Worm (Caenorhabditis elegans) whole organism, L1 larva: ENCODE measurements around the gene ndub-11.

ENCODE experiments used
- C04F5.9 ChIP-seq: sonication (generic microtip); optimal IDR thresholded peaks from 2 replicates; lab custom pipeline; 2016; ENCODE audit warnings: missing genetic modification characterization, missing compliant biosample characterization
- C16A3.4 ChIP-seq: fragments of 150-350 bp; optimal IDR thresholded peaks from 2 replicates; lab custom pipeline; 2014; ENCODE audit warnings: missing biosample characterization, missing genetic modification characterization
- F16B12.6 ChIP-seq: fragments of 150-350 bp; optimal IDR thresholded peaks from 2 replicates; lab custom pipeline; 2014; ENCODE audit warnings: missing biosample characterization, missing genetic modification characterization
- Y116A8C.19 ChIP-seq: sonication (generic microtip); optimal IDR thresholded peaks from 2 replicates; lab custom pipeline; 2016; ENCODE audit warnings: missing compliant biosample characterization, missing genetic modification characterization, borderline replicate concordance
- alr-1 ChIP-seq: fragments of 200-800 bp; sonication (Bioruptor generic); optimal IDR thresholded peaks from 2 replicates; lab custom pipeline; 2018; ENCODE audit warnings: borderline replicate concordance, mild to moderate bottlenecking, missing genetic modification characterization, missing compliant biosample characterization
- blmp-1 ChIP-seq: fragments of 150-350 bp; optimal IDR thresholded peaks from 2 replicates; lab custom pipeline; 2014; ENCODE audit warnings: missing biosample characterization, missing genetic modification characterization
- ceh-63 ChIP-seq: fragments of 200-800 bp; sonication (Bioruptor generic); optimal IDR thresholded peaks from 2 replicates; lab custom pipeline; 2018; ENCODE audit warnings: mild to moderate bottlenecking, missing genetic modification characterization, missing compliant biosample characterization
- ceh-8 ChIP-seq: fragments of 200-800 bp; sonication (Bioruptor generic); optimal IDR thresholded peaks from 2 replicates; lab custom pipeline; 2018; ENCODE audit warnings: mild to moderate bottlenecking, missing genetic modification characterization, moderate library complexity, missing compliant biosample characterization
- ceh-82 ChIP-seq, 3 experiments: fragments of 150-350 bp in 1 of 3; sonication (generic microtip) in 2 of 3; optimal IDR thresholded peaks; 2 replicates each; lab custom pipeline; 2014 to 2017; ENCODE audit warnings: missing biosample characterization in 3 of 3, missing genetic modification characterization in 3 of 3
- ceh-88 ChIP-seq: fragments of 200-800 bp; sonication (Bioruptor generic); IDR thresholded peaks from 2 replicates; pipeline ENCODE4 v1.3.6; 2022; ENCODE audit warnings: missing genetic modification characterization, missing compliant biosample characterization
- ces-1 ChIP-seq: fragments of 150-350 bp; optimal IDR thresholded peaks from 2 replicates; lab custom pipeline; 2014; ENCODE audit warnings: missing biosample characterization, missing genetic modification reagents, missing genetic modification characterization
- dpl-1 ChIP-seq, 3 experiments: fragments of 150-350 bp in 2 of 3; sonication (generic microtip) in 1 of 3; optimal IDR thresholded peaks; 2 replicates each; lab custom pipeline; 2014 to 2017; ENCODE audit warnings: missing biosample characterization in 3 of 3, missing genetic modification characterization in 3 of 3, missing genetic modification reagents in 3 of 3
- efl-1 ChIP-seq, 4 experiments: fragments of 150-350 bp; optimal IDR thresholded peaks in 3 of 4; peaks in 1 of 4; 1 replicate in 1 of 4; 2 replicates in 3 of 4; lab custom pipeline; 2014; ENCODE audit warnings: missing biosample characterization in 2 of 4, missing genetic modification characterization in 2 of 4, missing genetic modification reagents in 2 of 4
- efl-3 ChIP-seq: fragments of 200-800 bp; sonication (Bioruptor generic); optimal IDR thresholded peaks from 2 replicates; lab custom pipeline; 2018; ENCODE audit warnings: mild to moderate bottlenecking, missing genetic modification characterization, missing compliant biosample characterization
- elt-2 ChIP-seq: sonication (generic microtip); optimal IDR thresholded peaks from 2 replicates; lab custom pipeline; 2016; ENCODE audit warnings: missing genetic modification characterization, mild to moderate bottlenecking, inconsistent platforms, missing compliant biosample characterization, missing genetic modification reagents
- ets-5 ChIP-seq: fragments of 200-800 bp; sonication (Bioruptor generic); IDR thresholded peaks from 2 replicates; pipeline ENCODE4 v1.3.6; 2022; ENCODE audit warnings: missing genetic modification characterization, missing compliant biosample characterization
- fkh-4 ChIP-seq: sonication (generic microtip); optimal IDR thresholded peaks from 2 replicates; lab custom pipeline; 2016; ENCODE audit warnings: missing compliant biosample characterization, missing genetic modification characterization, borderline replicate concordance
- fos-1 ChIP-seq: fragments of 150-350 bp; optimal IDR thresholded peaks from 2 replicates; lab custom pipeline; 2014; ENCODE audit warnings: missing biosample characterization, missing genetic modification characterization
- hlh-17 ChIP-seq: fragments of 200-800 bp; sonication (Bioruptor generic); optimal IDR thresholded peaks from 2 replicates; lab custom pipeline; 2018; ENCODE audit warnings: missing genetic modification characterization, mild to moderate bottlenecking, missing compliant biosample characterization, moderate library complexity, borderline replicate concordance
- hlh-4 ChIP-seq: sonication (generic microtip); optimal IDR thresholded peaks from 2 replicates; lab custom pipeline; 2016; ENCODE audit warnings: mild to moderate bottlenecking, missing genetic modification characterization, missing compliant biosample characterization
- irx-1 ChIP-seq: sonication (generic microtip); optimal IDR thresholded peaks from 2 replicates; lab custom pipeline; 2016; ENCODE audit warnings: missing genetic modification characterization, missing compliant biosample characterization
- isw-1 ChIP-seq: fragments of 200-800 bp; sonication (Bioruptor generic); IDR thresholded peaks from 2 replicates; pipeline ENCODE4 v1.3.6; 2022; ENCODE audit warnings: missing genetic modification characterization, missing compliant biosample characterization
- lin-13 ChIP-seq: fragments of 150-350 bp; optimal IDR thresholded peaks from 2 replicates; lab custom pipeline; 2014; ENCODE audit warnings: missing biosample characterization, missing genetic modification reagents, missing genetic modification characterization
- lin-35 ChIP-seq, 2 experiments: fragments of 150-350 bp; optimal IDR thresholded peaks; 2 replicates each; lab custom pipeline; 2014; ENCODE audit warnings: missing biosample characterization in 2 of 2, missing genetic modification characterization in 2 of 2, missing genetic modification reagents in 2 of 2
- lin-39 ChIP-seq: fragments of 150-350 bp; optimal IDR thresholded peaks from 2 replicates; lab custom pipeline; 2014; ENCODE audit warnings: missing biosample characterization, missing genetic modification reagents, missing genetic modification characterization
- lir-3 ChIP-seq: sonication (generic microtip); optimal IDR thresholded peaks from 2 replicates; lab custom pipeline; 2016; ENCODE audit warnings: mild to moderate bottlenecking, missing genetic modification characterization, moderate library complexity, missing compliant biosample characterization; ENCODE audit not compliant: poor library complexity
- lsy-2 ChIP-seq, 2 experiments: fragments of 150-350 bp; optimal IDR thresholded peaks; 2 replicates each; lab custom pipeline; 2014; ENCODE audit warnings: missing biosample characterization in 2 of 2, missing genetic modification characterization in 2 of 2
- mdl-1 ChIP-seq, 2 experiments: fragments of 150-350 bp; optimal IDR thresholded peaks; 2 replicates each; lab custom pipeline; 2014 to 2017; ENCODE audit warnings: missing biosample characterization in 2 of 2, missing genetic modification characterization in 2 of 2, inconsistent platforms in 1 of 2
- mep-1 ChIP-seq: fragments of 150-350 bp; optimal IDR thresholded peaks from 2 replicates; lab custom pipeline; 2014; ENCODE audit warnings: missing biosample characterization, missing genetic modification characterization
- nhr-11 ChIP-seq: fragments of 150-350 bp; optimal IDR thresholded peaks from 2 replicates; lab custom pipeline; 2014; ENCODE audit warnings: missing biosample characterization, missing genetic modification characterization
- nhr-76 ChIP-seq: sonication (generic microtip); optimal IDR thresholded peaks from 2 replicates; lab custom pipeline; 2017; ENCODE audit warnings: missing biosample characterization, missing genetic modification characterization
- nhr-84 ChIP-seq: sonication (generic microtip); optimal IDR thresholded peaks from 2 replicates; lab custom pipeline; 2017; ENCODE audit warnings: missing biosample characterization, missing genetic modification characterization
- pag-3 ChIP-seq: sonication (generic microtip); optimal IDR thresholded peaks from 2 replicates; lab custom pipeline; 2017; ENCODE audit warnings: missing genetic modification characterization, mild to moderate bottlenecking, missing compliant biosample characterization, antibody characterized with exemption, borderline replicate concordance; ENCODE audit not compliant: insufficient read depth
- rnt-1 ChIP-seq: sonication (generic microtip); optimal IDR thresholded peaks from 2 replicates; lab custom pipeline; 2016; ENCODE audit warnings: mild to moderate bottlenecking, missing genetic modification characterization, moderate library complexity, missing compliant biosample characterization
- snu-23 ChIP-seq: sonication (generic microtip); optimal IDR thresholded peaks from 2 replicates; lab custom pipeline; 2016; ENCODE audit warnings: missing genetic modification characterization, missing compliant biosample characterization
- sox-4 ChIP-seq: sonication (generic microtip); optimal IDR thresholded peaks from 2 replicates; lab custom pipeline; 2016; ENCODE audit warnings: missing genetic modification characterization, missing compliant biosample characterization
- sptf-1 ChIP-seq: fragments of 150-350 bp; optimal IDR thresholded peaks from 2 replicates; lab custom pipeline; 2014; ENCODE audit warnings: missing biosample characterization, missing genetic modification characterization
- sup-37 ChIP-seq: fragments of 200-800 bp; sonication (Bioruptor generic); optimal IDR thresholded peaks from 2 replicates; lab custom pipeline; 2018; ENCODE audit warnings: mild to moderate bottlenecking, missing genetic modification characterization, missing compliant biosample characterization
- tbx-2 ChIP-seq: sonication (generic microtip); optimal IDR thresholded peaks from 2 replicates; lab custom pipeline; 2016; ENCODE audit warnings: missing genetic modification characterization, missing compliant biosample characterization
- tlp-1 ChIP-seq: fragments of 150-350 bp; optimal IDR thresholded peaks from 2 replicates; lab custom pipeline; 2014; ENCODE audit warnings: missing biosample characterization, missing genetic modification characterization
- unc-30 ChIP-seq: sonication (generic microtip); optimal IDR thresholded peaks from 2 replicates; lab custom pipeline; 2017; ENCODE audit warnings: missing biosample characterization, missing genetic modification characterization
- unc-98 ChIP-seq: fragments of 200-800 bp; sonication (Bioruptor generic); IDR thresholded peaks from 2 replicates; pipeline ENCODE4 v1.3.6; 2022; ENCODE audit warnings: missing genetic modification characterization, missing compliant biosample characterization
- vab-15 ChIP-seq: sonication (generic microtip); optimal IDR thresholded peaks from 2 replicates; lab custom pipeline; 2017; ENCODE audit warnings: missing genotype, mild to moderate bottlenecking, missing genetic modification characterization, missing compliant biosample characterization
- xbp-1 ChIP-seq: sonication (generic microtip); optimal IDR thresholded peaks from 2 replicates; lab custom pipeline; 2016; ENCODE audit warnings: missing genetic modification characterization, missing compliant biosample characterization
- zag-1 ChIP-seq: fragments of 150-350 bp; optimal IDR thresholded peaks from 2 replicates; lab custom pipeline; 2014; ENCODE audit warnings: missing biosample characterization, missing genetic modification characterization
- zip-4 ChIP-seq: fragments of 200-800 bp; sonication (Bioruptor generic); optimal IDR thresholded peaks from 2 replicates; lab custom pipeline; 2018; ENCODE audit warnings: mild to moderate bottlenecking, missing genetic modification characterization, moderate library complexity, missing compliant biosample characterization
- ztf-11 ChIP-seq, 2 experiments: sonication (generic microtip); optimal IDR thresholded peaks; 2 replicates each; lab custom pipeline; 2016 to 2017; ENCODE audit warnings: missing genetic modification characterization in 2 of 2, missing biosample characterization in 1 of 2, missing compliant biosample characterization in 1 of 2

Gene ndub-11

DNA sequence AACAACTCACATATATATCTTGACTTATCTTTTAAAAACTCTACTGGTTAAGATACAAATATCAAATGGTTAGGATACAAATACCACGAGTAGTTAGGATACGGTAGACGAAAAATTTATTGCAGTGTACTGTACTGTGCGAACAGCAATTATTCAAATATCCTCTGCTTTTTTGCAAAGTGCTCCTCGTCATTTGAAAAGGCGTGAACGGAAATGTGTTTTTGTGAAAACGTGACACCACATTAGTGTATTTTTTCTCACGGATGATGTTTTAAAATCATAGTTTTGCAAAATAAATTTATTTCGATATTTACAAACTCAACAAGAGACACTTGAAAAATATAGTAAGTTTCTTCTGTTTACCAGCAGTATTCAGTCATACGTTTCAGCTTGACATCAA lies 11.2 kb downstream of the ndub-11 start, which contains the start of gene F42G8.8:
Gene F42G8.8 (plus strand): TSS at position 301 of the 400 bp plus-strand sequence.
- TF ChIP-seq lin-39 (no peak), nhr-84 (no peak), irx-1 (tag; lab: Kevin White, UChicago) (no peak), blmp-1 (tag; lab: Kevin White, UChicago) (no peak), tlp-1 (no peak), unc-30 (tag; lab: Kevin White, UChicago) (no peak), nhr-76 (tag; lab: Kevin White, UChicago) (no peak), ets-5 (GFP tag; lab: Robert Waterston, UW) (no peak), zag-1 (tag; lab: Kevin White, UChicago) (no peak), ceh-8 (GFP tag; lab: Kevin White, UChicago) (no peak), ztf-11 (tag; optimal IDR thresholded peaks at IDR 0.05; lab: Kevin White, UChicago) (no peak), lin-13 (GFP tag; lab: Kevin White, UChicago) (no peak), fos-1 (no peak)

DNA sequence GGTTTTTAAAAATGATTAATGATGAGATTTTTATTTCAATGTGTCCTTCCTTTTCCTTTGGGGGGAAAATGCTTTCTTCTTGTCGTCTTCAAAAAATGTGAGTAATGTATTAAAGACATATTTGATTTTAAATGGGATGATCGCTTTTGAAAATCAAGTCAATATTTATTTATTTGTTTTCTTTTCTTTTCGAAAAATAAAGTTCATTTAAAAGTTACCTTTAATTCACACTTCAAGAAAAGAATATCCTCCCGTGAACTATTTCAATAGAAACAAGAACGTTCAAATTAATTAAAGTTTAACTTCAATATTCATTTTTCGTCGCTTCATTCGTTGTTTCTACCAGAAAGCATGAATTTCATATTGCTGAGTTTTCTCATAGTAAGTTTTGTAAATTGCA lies 14.6 kb downstream of the ndub-11 start, which contains the start of gene irld-8:
Gene irld-8 (plus strand): TSS at position 301 of the 400 bp plus-strand sequence.
- TF ChIP-seq F16B12.6 (tag; lab: Kevin White, UChicago) = no peak
- no peak for TF ChIP-seq vab-15 (tag; lab: Kevin White, UChicago)
- TF ChIP-seq hlh-17 (GFP tag; lab: Kevin White, UChicago) = no peak
- TF ChIP-seq hlh-4 = no peak
- TF ChIP-seq sup-37 = no peak
- TF ChIP-seq ceh-63 = no peak
- no peak for TF ChIP-seq ztf-11 (tag; optimal IDR thresholded peaks at IDR 0.05; lab: Kevin White, UChicago)
- no peak for TF ChIP-seq elt-2 (tag; lab: Kevin White, UChicago)
- no peak for TF ChIP-seq nhr-11 (tag; lab: Kevin White, UChicago)
- no peak for TF ChIP-seq ceh-88
- no peak for TF ChIP-seq efl-3 (GFP tag; lab: Kevin White, UChicago)
- no peak for TF ChIP-seq ces-1 (GFP tag; lab: Kevin White, UChicago)
- no peak for TF ChIP-seq alr-1 (tag; lab: Kevin White, UChicago)
- no peak for TF ChIP-seq C04F5.9
- no peak for TF ChIP-seq Y116A8C.19

DNA sequence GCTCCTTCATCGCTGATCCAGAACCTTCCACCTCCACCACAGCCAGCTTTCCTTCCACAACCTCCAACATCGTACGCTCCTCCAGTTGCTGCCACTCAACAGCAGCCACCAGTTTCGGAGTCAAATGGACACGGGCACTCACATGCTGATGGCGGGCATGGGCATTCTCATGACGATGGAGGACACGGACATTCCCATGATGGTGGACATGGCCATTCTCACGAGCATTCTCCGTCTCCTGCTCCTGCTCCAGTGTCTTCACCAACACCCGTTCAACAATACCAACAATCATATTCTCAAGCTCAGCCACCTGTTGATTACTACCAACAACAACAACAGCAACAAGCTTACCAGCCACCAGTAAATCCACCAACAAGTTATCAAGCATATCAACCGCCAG lies 15.5 kb downstream of the ndub-11 start:
- TF ChIP-seq unc-98 (GFP tag; lab: Robert Waterston, UW) (no peak), hlh-17 (GFP tag; lab: Kevin White, UChicago) (no peak), C16A3.4 (no peak), ceh-82 (tag; optimal IDR thresholded peaks at IDR 0.05; lab: Kevin White, UChicago) (no peak), pag-3 (tag; lab: Kevin White, UChicago) (no peak)

DNA sequence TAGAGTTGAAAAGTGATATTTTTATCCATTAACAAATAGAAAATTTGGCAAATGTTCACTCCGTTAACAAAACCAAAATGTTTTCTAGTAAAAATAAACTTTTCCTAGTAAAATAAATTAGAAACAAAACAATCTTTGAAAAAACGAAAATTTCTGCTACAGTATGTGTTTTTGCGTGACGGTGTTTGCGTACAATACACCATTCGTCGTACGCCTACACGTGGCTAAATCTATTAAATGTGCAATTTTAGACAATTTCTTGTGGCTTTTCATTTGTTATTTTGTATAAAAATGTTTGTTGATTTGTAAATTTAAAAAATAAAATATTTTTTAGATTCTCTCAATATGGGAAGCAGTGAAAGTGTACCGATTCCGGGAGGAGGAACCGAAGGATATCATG lies 16.9 kb downstream of the ndub-11 start, which contains the start of gene Y42H9AR.1:
Gene Y42H9AR.1 (plus strand): TSS at position 233 of the 400 bp plus-strand sequence.
- TF ChIP-seq isw-1 (GFP tag; lab: Robert Waterston, UW) (no peak), sptf-1 (tag; lab: Kevin White, UChicago) (no peak), lsy-2 (tag; optimal IDR thresholded peaks at IDR 0.05; lab: Kevin White, UChicago) (peak in 1 of 2 experiments; percentile 37), lir-3 (tag; lab: Kevin White, UChicago) (no peak), unc-98 (GFP tag; lab: Robert Waterston, UW) (no peak), snu-23 (GFP tag; lab: Kevin White, UChicago) (peak; percentile 2), xbp-1 (peak; percentile 49), zip-4 (no peak), lin-35 (GFP tag; optimal IDR thresholded peaks at IDR 0.05; lab: Kevin White, UChicago) (peak in 1 of 2 experiments; percentile 42), Y116A8C.19 (no peak), blmp-1 (tag; lab: Kevin White, UChicago) (peak; percentile 11), efl-1 (optimal IDR thresholded peaks at IDR 0.05; lab: Kevin White, UChicago) (peak; percentile 18 to 40), efl-1 (GFP tag; optimal IDR thresholded peaks at IDR 0.05 in 1 of 2; lab: Kevin White, UChicago) (peak; percentile 45 to 77), tbx-2 (tag; lab: Kevin White, UChicago) (no peak), fkh-4 (tag; lab: Kevin White, UChicago) (no peak), dpl-1 (GFP tag; optimal IDR thresholded peaks at IDR 0.05; lab: Kevin White, UChicago) (peak in 2 of 3 experiments; percentile 12 to 46), mep-1 (tag; lab: Kevin White, UChicago) (peak; percentile 38), rnt-1 (no peak), mdl-1 (tag; optimal IDR thresholded peaks at IDR 0.05; lab: Kevin White, UChicago) (peak in 1 of 2 experiments; percentile 61), F16B12.6 (tag; lab: Kevin White, UChicago) (peak; percentile 92), sox-4 (tag; lab: Kevin White, UChicago) (peak; percentile 16)
